Fruit fly (Drosophila melanogaster) whole organism, prepupa: ENCODE results near the gene CG5861.

Source experiments
- Blimp-1 ChIP-seq: fragments of 200-800 bp; sonication (Bioruptor generic); optimal IDR thresholded peaks from 3 replicates; lab custom pipeline; 2017; ENCODE audit warnings: missing biosample characterization, missing genetic modification characterization, mild to moderate bottlenecking, moderate library complexity, missing genetic modification reagents
- CG3919 ChIP-seq: fragments of 200-800 bp; sonication (Bioruptor generic); optimal IDR thresholded peaks from 3 replicates; lab custom pipeline; 2016; ENCODE audit warnings: missing biosample characterization, missing genetic modification characterization
- CG6163 ChIP-seq: fragments of 200-800 bp; sonication (Bioruptor generic); IDR thresholded peaks from 3 replicates; pipeline ENCODE4 v1.3.6; 2022; ENCODE audit warnings: missing biosample characterization, missing genetic modification characterization
- CG9139 ChIP-seq: fragments of 200-800 bp; sonication (Bioruptor generic); optimal IDR thresholded peaks from 3 replicates; lab custom pipeline; 2017; ENCODE audit warnings: missing biosample characterization, mild to moderate bottlenecking, missing genetic modification characterization
- Ets21C ChIP-seq: fragments of 200-800 bp; sonication (Bioruptor generic); optimal IDR thresholded peaks from 3 replicates; lab custom pipeline; 2016; ENCODE audit warnings: missing biosample characterization, missing genetic modification characterization
- Hr39 ChIP-seq: fragments of 200-800 bp; sonication (Bioruptor generic); optimal IDR thresholded peaks from 2 replicates; lab custom pipeline; 2016; ENCODE audit warnings: missing biosample characterization, missing genetic modification characterization
- OdsH ChIP-seq: fragments of 200-800 bp; sonication (Bioruptor generic); optimal IDR thresholded peaks from 3 replicates; lab custom pipeline; 2016; ENCODE audit warnings: missing biosample characterization, missing genetic modification characterization
- Smox ChIP-seq: fragments of 200-800 bp; sonication (Bioruptor generic); optimal IDR thresholded peaks from 3 replicates; lab custom pipeline; 2016; ENCODE audit warnings: missing biosample characterization, missing genetic modification characterization
- salr ChIP-seq, 2 experiments: fragments of 200-800 bp; sonication (Bioruptor generic); optimal IDR thresholded peaks; 3 replicates each; lab custom pipeline; 2016 to 2018; ENCODE audit warnings: missing biosample characterization in 2 of 2, missing genetic modification characterization in 2 of 2, mild to moderate bottlenecking in 1 of 2

- TF ChIP-seq CG9139 (GFP tag; lab: Kevin White, UChicago) (no peak), Hr39 (GFP tag; lab: Kevin White, UChicago) (no peak), CG3919 (GFP tag; lab: Kevin White, UChicago) (no peak), OdsH (GFP tag; lab: Kevin White, UChicago) (no peak), Smox (no peak), Ets21C (no peak), CG6163 (GFP tag; lab: Robert Waterston, UW) (no peak), Blimp-1 (GFP tag; lab: Kevin White, UChicago) (no peak), salr (GFP tag; optimal IDR thresholded peaks at IDR 0.05; lab: Kevin White, UChicago) (no peak)
Measured at dm6 chr2L:16277922-16278321, 29.2 kb downstream of the CG5861 start.
